Fruit fly (Drosophila melanogaster): ENCODE data around the gene CG45603.

Gene CG45603

dm6 chrX:12241032-12241431, 33.4 kb upstream of the CG45603 start:
- TF ChIP-seq tai (GFP tag; optimal IDR thresholded peaks at IDR 0.05) (no peak), Vsx2 (GFP tag; optimal IDR thresholded peaks at IDR 0.05; ENCODE audit: partially characterized antibody) (no peak), Jra (GFP tag; optimal IDR thresholded peaks at IDR 0.05) (no peak), ey (GFP tag; optimal IDR thresholded peaks at IDR 0.05) (no peak), fru (GFP tag; optimal IDR thresholded peaks at IDR 0.05) (peak; percentile 8)

DNA sequence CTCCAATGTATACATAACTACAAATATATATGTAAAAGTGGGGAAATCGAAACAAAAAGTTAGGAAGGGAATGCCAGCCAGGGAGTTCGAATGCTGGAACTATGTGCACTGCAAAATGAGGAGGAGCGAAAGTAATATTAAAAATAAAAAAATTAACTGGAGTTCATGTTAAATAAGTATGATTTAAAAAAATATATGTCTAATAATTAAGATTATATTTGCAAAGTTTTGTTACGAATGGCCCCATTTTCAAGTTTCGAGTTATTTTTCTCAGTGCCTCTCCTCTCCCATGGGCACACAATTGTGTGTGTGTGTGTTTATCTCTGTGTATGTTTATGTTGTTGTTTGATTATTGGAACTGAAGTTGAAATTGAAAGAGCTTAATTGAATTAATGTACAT, 32.1 kb upstream of the CG45603 start:
- TF ChIP-seq CrebA (GFP tag; optimal IDR thresholded peaks at IDR 0.05; ENCODE audit: borderline replicate concordance), result no peak
- TF ChIP-seq psq (GFP tag; optimal IDR thresholded peaks at IDR 0.05), result no peak
- TF ChIP-seq N (GFP tag; optimal IDR thresholded peaks at IDR 0.05), result no peak
- no peak for TF ChIP-seq dl (GFP tag; optimal IDR thresholded peaks at IDR 0.05; ENCODE audit: insufficient read depth in 1 of 2, partially characterized antibody in 2 of 2)
- no peak for TF ChIP-seq Abd-B (GFP tag; optimal IDR thresholded peaks at IDR 0.05)
- no peak for TF ChIP-seq foxo (GFP tag; optimal IDR thresholded peaks at IDR 0.05)
- no peak for TF ChIP-seq CG9705 (GFP tag; optimal IDR thresholded peaks at IDR 0.05)
- TF ChIP-seq lola (GFP tag; optimal IDR thresholded peaks at IDR 0.05), result no peak
- no peak for TF ChIP-seq Vsx2 (GFP tag; optimal IDR thresholded peaks at IDR 0.05; ENCODE audit: partially characterized antibody)
- TF ChIP-seq jim (GFP tag; optimal IDR thresholded peaks at IDR 0.05), result no peak
- no peak for TF ChIP-seq Rel (GFP tag; optimal IDR thresholded peaks at IDR 0.05)
- no peak for TF ChIP-seq Rel (tag; optimal IDR thresholded peaks at IDR 0.05)
- no peak for TF ChIP-seq usp (GFP tag; optimal IDR thresholded peaks at IDR 0.05)
- TF ChIP-seq Sp1 (GFP tag; optimal IDR thresholded peaks at IDR 0.05), result no peak
- no peak for TF ChIP-seq h (GFP tag; optimal IDR thresholded peaks at IDR 0.05)
- TF ChIP-seq sv (GFP tag; optimal IDR thresholded peaks at IDR 0.05), result no peak

dm6 chrX:12245622-12246021, 28.8 kb upstream of the CG45603 start:
- TF ChIP-seq foxo (GFP tag; optimal IDR thresholded peaks at IDR 0.05) (peak in 1 of 2 experiments; percentile 22), fru (GFP tag; optimal IDR thresholded peaks at IDR 0.05) (peak; percentile 2), tai (GFP tag; optimal IDR thresholded peaks at IDR 0.05) (no peak), HLH106 (tag; optimal IDR thresholded peaks at IDR 0.05) (peak; percentile 14), sage (GFP tag; optimal IDR thresholded peaks at IDR 0.05) (no peak), ey (GFP tag; optimal IDR thresholded peaks at IDR 0.05) (peak; percentile 15), Myc (optimal IDR thresholded peaks at IDR 0.05) (no peak), Vsx2 (GFP tag; optimal IDR thresholded peaks at IDR 0.05; ENCODE audit: partially characterized antibody) (no peak), GATAd (GFP tag; optimal IDR thresholded peaks at IDR 0.05) (no peak), dmrt93B (GFP tag; optimal IDR thresholded peaks at IDR 0.05) (no peak), OdsH (GFP tag; optimal IDR thresholded peaks at IDR 0.05) (peak; percentile 25), lola (GFP tag; optimal IDR thresholded peaks at IDR 0.05) (no peak), Hr83 (GFP tag; optimal IDR thresholded peaks at IDR 0.05; ENCODE audit: poor library complexity, severe bottlenecking) (no peak), Hr78 (GFP tag; optimal IDR thresholded peaks at IDR 0.05) (no peak), pan (optimal IDR thresholded peaks at IDR 0.05) (no peak), br (GFP tag; optimal IDR thresholded peaks at IDR 0.05) (peak; percentile 20), brk (GFP tag; optimal IDR thresholded peaks at IDR 0.05) (no peak), rgr (GFP tag; optimal IDR thresholded peaks at IDR 0.05) (peak; percentile 36), psq (GFP tag; optimal IDR thresholded peaks at IDR 0.05) (peak; percentile 17), Hnf4 (GFP tag; optimal IDR thresholded peaks at IDR 0.05) (peak; percentile 17), Sp1 (GFP tag; optimal IDR thresholded peaks at IDR 0.05) (peak; percentile 6), CG32264 (GFP tag; optimal IDR thresholded peaks at IDR 0.05) (no peak), h (GFP tag; optimal IDR thresholded peaks at IDR 0.05) (peak; percentile 52)

DNA sequence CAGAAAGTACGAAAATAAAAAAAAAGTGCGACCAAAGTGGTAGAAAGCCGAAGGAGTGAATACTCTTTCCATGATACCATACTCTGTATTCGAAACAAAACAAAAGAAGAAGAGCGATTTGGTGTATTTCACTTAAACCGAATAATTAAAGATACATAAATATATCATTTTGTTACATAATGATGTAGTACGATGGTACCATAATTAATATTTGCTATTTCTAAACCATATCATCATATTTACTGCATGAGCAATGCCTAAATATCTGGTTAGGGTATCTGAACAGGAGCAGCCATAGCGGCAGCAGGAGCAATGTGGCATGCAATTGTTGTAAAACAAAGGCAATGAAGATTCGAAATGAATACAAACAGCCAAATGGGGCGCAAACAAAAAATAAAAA, 28.1 kb upstream of the CG45603 start:
- no peak for TF ChIP-seq brk (GFP tag; optimal IDR thresholded peaks at IDR 0.05)
- TF ChIP-seq tai (GFP tag; optimal IDR thresholded peaks at IDR 0.05), result no peak
- peak; percentile 46 for TF ChIP-seq fru (GFP tag; optimal IDR thresholded peaks at IDR 0.05)
- no peak for TF ChIP-seq dmrt93B (GFP tag; optimal IDR thresholded peaks at IDR 0.05)
- no peak for TF ChIP-seq Myc (optimal IDR thresholded peaks at IDR 0.05)
- no peak for TF ChIP-seq Dif (GFP tag; optimal IDR thresholded peaks at IDR 0.05; ENCODE audit: partially characterized antibody)
- no peak for TF ChIP-seq sv (GFP tag; optimal IDR thresholded peaks at IDR 0.05)
- TF ChIP-seq dsf (GFP tag; optimal IDR thresholded peaks at IDR 0.05; ENCODE audit: borderline replicate concordance), result no peak
- TF ChIP-seq foxo (GFP tag; optimal IDR thresholded peaks at IDR 0.05), result no peak
- peak; percentile 45 for TF ChIP-seq HLH106 (tag; optimal IDR thresholded peaks at IDR 0.05)
- no peak for TF ChIP-seq CrebA (GFP tag; optimal IDR thresholded peaks at IDR 0.05; ENCODE audit: borderline replicate concordance)
- no peak for TF ChIP-seq GATAd (GFP tag; optimal IDR thresholded peaks at IDR 0.05)
- TF ChIP-seq woc (GFP tag; optimal IDR thresholded peaks at IDR 0.05), result peak; percentile 54
- no peak for TF ChIP-seq Hnf4 (GFP tag; optimal IDR thresholded peaks at IDR 0.05)
- peak; percentile 29 for TF ChIP-seq h (GFP tag; optimal IDR thresholded peaks at IDR 0.05)
- no peak for TF ChIP-seq dl (GFP tag; optimal IDR thresholded peaks at IDR 0.05; ENCODE audit: insufficient read depth in 1 of 2, partially characterized antibody in 2 of 2)
- TF ChIP-seq ey (GFP tag; optimal IDR thresholded peaks at IDR 0.05), result peak; percentile 19
- TF ChIP-seq Sp1 (GFP tag; optimal IDR thresholded peaks at IDR 0.05), result peak; percentile 51
- TF ChIP-seq usp (GFP tag; optimal IDR thresholded peaks at IDR 0.05), result no peak
- no peak for TF ChIP-seq br (GFP tag; optimal IDR thresholded peaks at IDR 0.05)
- no peak for TF ChIP-seq Hr78 (GFP tag; optimal IDR thresholded peaks at IDR 0.05)
- TF ChIP-seq CG32264 (GFP tag; optimal IDR thresholded peaks at IDR 0.05), result no peak
- no peak for TF ChIP-seq N (GFP tag; optimal IDR thresholded peaks at IDR 0.05)
- peak; percentile 3 for TF ChIP-seq rgr (GFP tag; optimal IDR thresholded peaks at IDR 0.05)
- TF ChIP-seq CG9705 (GFP tag; optimal IDR thresholded peaks at IDR 0.05), result no peak
